Fruit fly (Drosophila melanogaster) whole organism: ENCODE data around the gene CG31468.

Experiments used
- Dll ChIP-seq: fragments of >200 bp; optimal IDR thresholded peaks from 2 replicates; lab custom pipeline; 2017
- EcR ChIP-seq, 2 experiments: fragments of >200 bp; optimal IDR thresholded peaks; 2 replicates each; lab custom pipeline; 2017; ENCODE audit warnings: missing biosample characterization in 2 of 2, missing genetic modification characterization in 2 of 2, missing genetic modification reagents in 2 of 2
- pan ChIP-seq: fragments of >200 bp; optimal IDR thresholded peaks from 2 replicates; lab custom pipeline; 2017
- psq ChIP-seq: fragments of >200 bp; optimal IDR thresholded peaks from 2 replicates; lab custom pipeline; 2017
- usp ChIP-seq: fragments of >200 bp; optimal IDR thresholded peaks from 2 replicates; lab custom pipeline; 2017; ENCODE audit warnings: missing biosample characterization, missing genetic modification characterization, mixed read lengths

DNA sequence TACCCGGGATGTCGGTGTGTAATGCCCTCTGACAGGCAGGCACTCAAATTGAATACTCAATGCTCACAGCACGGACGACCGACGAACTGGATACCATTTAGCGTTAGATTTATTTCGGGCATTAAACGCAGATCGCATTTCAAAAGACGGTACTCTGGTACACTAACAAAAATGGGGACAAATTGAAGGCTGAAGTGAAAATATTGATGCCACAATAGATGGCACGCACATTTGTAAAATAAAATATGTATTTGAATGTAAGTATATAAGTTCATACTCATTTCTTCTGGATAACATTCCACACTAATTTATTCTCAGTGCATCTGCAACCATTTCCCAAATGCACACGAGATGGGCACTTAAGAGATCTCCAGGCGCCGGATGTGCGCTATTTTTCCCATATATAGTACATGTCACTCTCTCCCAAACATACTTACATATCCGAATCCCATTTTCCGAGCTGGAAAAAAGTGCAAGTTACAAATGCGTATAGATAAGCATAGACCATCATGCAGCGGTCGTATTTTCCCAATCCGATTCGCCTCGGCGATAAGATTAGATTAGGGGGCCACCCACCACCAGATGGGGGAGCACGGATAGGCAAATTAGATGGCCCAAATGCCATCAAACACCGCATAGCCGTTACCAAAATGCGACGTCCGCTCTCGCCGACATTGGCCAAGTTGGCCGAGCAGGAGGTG lies 9.5 kb upstream of the CG31468 start, which contains the start of gene CG10301:
- TF ChIP-seq pan (lab: Kevin White, UChicago) (no peak), EcR (GFP tag; optimal IDR thresholded peaks at IDR 0.05; lab: Kevin White, UChicago) (no peak), psq (lab: Kevin White, UChicago) (no peak), Dll (lab: Kevin White, UChicago) (no peak), usp (GFP tag; lab: Kevin White, UChicago) (no peak)
